Worm (Caenorhabditis elegans) whole organism, L4 larva: ENCODE results near the gene nfi-1.

Experiments
- T26A8.4 ChIP-seq: fragments of 200-800 bp; sonication (Bioruptor generic); IDR thresholded peaks from 2 replicates; pipeline ENCODE4 v1.3.6; 2022; ENCODE audit warnings: missing genetic modification characterization, missing compliant biosample characterization
- tag-97 ChIP-seq: fragments of 200-800 bp; sonication (Bioruptor generic); IDR thresholded peaks from 2 replicates; pipeline ENCODE4 v1.3.6; 2022; ENCODE audit warnings: missing genetic modification characterization, missing compliant biosample characterization

DNA sequence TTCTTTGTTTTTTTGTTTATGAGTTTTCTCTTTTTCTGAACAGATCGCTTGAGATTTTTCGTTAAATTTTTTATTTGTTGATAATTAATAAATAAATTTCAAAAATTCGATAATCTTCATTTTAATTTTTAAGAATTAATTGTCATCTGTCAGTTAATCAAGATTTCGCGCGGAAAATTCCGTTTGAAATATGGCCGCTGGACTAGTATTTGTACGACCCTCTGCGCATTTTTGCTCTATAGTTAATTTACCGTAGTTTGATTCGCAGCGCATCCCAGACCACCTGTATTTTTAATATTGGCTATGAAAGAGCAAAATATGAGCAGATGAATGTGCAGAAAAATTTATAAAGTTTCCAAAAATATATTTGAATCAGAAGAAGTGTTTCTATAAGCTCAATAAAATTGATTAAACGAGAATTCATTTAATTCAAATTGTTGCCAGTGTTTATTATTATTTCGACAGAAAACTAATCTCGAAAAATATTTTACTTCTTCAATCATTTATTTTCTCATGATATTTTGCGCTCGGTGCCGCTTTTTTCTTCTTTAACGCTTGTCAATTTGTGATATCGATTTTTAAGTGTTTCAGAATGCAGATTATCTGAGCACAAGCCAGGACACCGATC is at the start of gene nfi-1:
- TF ChIP-seq tag-97 (GFP tag; lab: Robert Waterston, UW) (no peak), T26A8.4 (GFP tag; lab: Robert Waterston, UW) (no peak)
